Worm (Caenorhabditis elegans) whole organism, L3 larva: ENCODE data around the gene nhr-154.

ENCODE experiments used
- ceh-28 ChIP-seq: fragments of 150-350 bp; optimal IDR thresholded peaks from 2 replicates; lab custom pipeline; 2014; ENCODE audit warnings: missing biosample characterization, missing genetic modification reagents, missing genetic modification characterization
- ceh-82 ChIP-seq: fragments of 150-350 bp; optimal IDR thresholded peaks from 2 replicates; lab custom pipeline; 2014; ENCODE audit warnings: missing biosample characterization, missing genetic modification characterization
- nhr-12 ChIP-seq: fragments of 150-350 bp; optimal IDR thresholded peaks from 2 replicates; lab custom pipeline; 2014; ENCODE audit warnings: missing biosample characterization, missing genetic modification characterization
- nhr-237 ChIP-seq: fragments of 150-350 bp; optimal IDR thresholded peaks from 2 replicates; lab custom pipeline; 2014; ENCODE audit warnings: missing biosample characterization, missing genetic modification characterization
- nhr-25 ChIP-seq: sonication (generic microtip); optimal IDR thresholded peaks from 2 replicates; lab custom pipeline; 2017; ENCODE audit warnings: missing biosample characterization, missing genetic modification characterization
- nhr-28 ChIP-seq: fragments of 150-350 bp; optimal IDR thresholded peaks from 2 replicates; lab custom pipeline; 2014; ENCODE audit warnings: missing biosample characterization, missing genetic modification characterization
- pha-4 ChIP-seq: fragments of 150-350 bp; optimal IDR thresholded peaks from 2 replicates; lab custom pipeline; 2014; ENCODE audit warnings: missing biosample characterization, missing genetic modification reagents, missing genetic modification characterization
- pqm-1 ChIP-seq: fragments of 150-350 bp; optimal IDR thresholded peaks from 2 replicates; lab custom pipeline; 2017; ENCODE audit warnings: missing biosample characterization, missing genetic modification characterization, inconsistent platforms
- tbx-2 ChIP-seq: sonication (generic microtip); optimal IDR thresholded peaks from 2 replicates; lab custom pipeline; 2016; ENCODE audit warnings: mild to moderate bottlenecking, missing genetic modification characterization, missing compliant biosample characterization

DNA sequence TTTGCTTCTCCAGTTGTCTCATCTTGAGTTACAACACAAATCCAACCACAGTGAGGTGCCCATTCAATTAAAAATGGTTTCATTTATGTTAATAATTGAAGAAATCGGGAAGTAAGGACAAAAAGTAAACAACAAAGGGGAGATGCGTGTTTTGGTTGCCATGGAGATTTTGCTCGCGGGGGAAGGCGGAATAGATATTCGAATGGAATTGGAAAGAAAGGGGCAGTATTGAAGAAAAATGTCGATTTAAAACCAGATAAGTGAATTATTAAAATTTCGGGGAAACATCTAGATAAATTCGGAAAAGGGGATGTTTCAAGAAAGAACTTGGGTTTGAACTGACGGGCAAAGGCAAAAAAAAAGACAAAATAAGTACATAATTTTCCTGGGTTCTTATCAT is 49.5 kb downstream of the nhr-154 start, which contains the start of gene che-11:
- TF ChIP-seq pha-4 (tag; lab: Kevin White, UChicago): no peak
- no peak for TF ChIP-seq pqm-1 (tag; lab: Kevin White, UChicago)
- no peak for TF ChIP-seq nhr-237 (tag; lab: Kevin White, UChicago)
- no peak for TF ChIP-seq nhr-25 (tag; lab: Kevin White, UChicago)
- TF ChIP-seq tbx-2 (tag; lab: Kevin White, UChicago): no peak
- no peak for TF ChIP-seq nhr-28
- TF ChIP-seq ceh-28 (tag; lab: Kevin White, UChicago): no peak
- TF ChIP-seq ceh-82 (tag; lab: Kevin White, UChicago): no peak
- no peak for TF ChIP-seq nhr-12
